Fruit fly (Drosophila melanogaster): ENCODE results near the gene RhoGAPp190.

dm6 chrX:17594745-17595144, 57.6 kb downstream of the RhoGAPp190 start:
- TF ChIP-seq CG8478 (optimal IDR thresholded peaks at IDR 0.05) (no peak), CTCF (optimal IDR thresholded peaks at IDR 0.05) (no peak)
